Fruit fly (Drosophila melanogaster): ENCODE data around the gene CG1578.

The CG1578 gene

DNA sequence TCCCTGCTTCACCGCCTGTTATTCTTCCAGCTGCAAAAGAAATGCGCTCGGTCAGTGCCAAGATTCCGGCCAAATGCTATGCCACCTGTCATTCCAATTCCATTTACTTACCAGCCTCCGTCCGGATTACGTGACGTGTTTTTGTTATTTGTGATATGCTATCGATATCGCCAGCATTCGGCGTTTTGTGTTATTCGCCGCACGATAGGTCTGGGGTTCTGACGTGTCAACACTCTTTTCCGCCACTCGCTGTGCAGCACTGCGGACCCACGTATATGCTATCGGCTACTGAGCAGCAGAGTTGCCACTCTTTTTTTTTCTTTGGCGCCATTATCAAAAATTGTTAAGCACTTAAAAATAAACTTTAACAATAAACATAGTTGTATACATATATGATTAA is 36.0 kb upstream of the CG1578 start, which contains the start of gene p24-1 (continued):
- TF ChIP-seq CG9932 (GFP tag; IDR thresholded peaks at IDR 0.05): peak; percentile 88
- TF ChIP-seq CG11456 (GFP tag; IDR thresholded peaks at IDR 0.05): peak; percentile 60; the same call in 2 of the 3 replicates
- peak; percentile 54 for TF ChIP-seq CG4617 (GFP tag; optimal IDR thresholded peaks at IDR 0.05; ENCODE audit: borderline replicate concordance)
- peak; percentile 38 for TF ChIP-seq odd (GFP tag; optimal IDR thresholded peaks at IDR 0.05)
- peak; percentile 76 for TF ChIP-seq zfh2 (GFP tag; optimal IDR thresholded peaks at IDR 0.05)
- TF ChIP-seq sisA (GFP tag; IDR thresholded peaks at IDR 0.05): peak; percentile 12; the same call in 1 of the 2 replicates
- peak; percentile 62; the same call in 2 of the 3 replicates for TF ChIP-seq CG34422 (GFP tag; IDR thresholded peaks at IDR 0.05)
- TF ChIP-seq HLH54F (GFP tag; optimal IDR thresholded peaks at IDR 0.05): peak; percentile 62
- TF ChIP-seq CG14710 (tag; optimal IDR thresholded peaks at IDR 0.05): peak; percentile 68
- no peak for TF ChIP-seq run (tag; optimal IDR thresholded peaks at IDR 0.05)
- TF ChIP-seq trem (tag; optimal IDR thresholded peaks at IDR 0.05): peak; percentile 54
- peak; percentile 22 for TF ChIP-seq CG1647 (GFP tag; optimal IDR thresholded peaks at IDR 0.05)
- TF ChIP-seq CG17802 (tag; optimal IDR thresholded peaks at IDR 0.05): peak; percentile 27
- TF ChIP-seq Gug (GFP tag; IDR thresholded peaks at IDR 0.05): peak; percentile 56; the same call in 2 of the 4 replicates
- TF ChIP-seq CG15601 (tag; optimal IDR thresholded peaks at IDR 0.05): peak; percentile 34
- TF ChIP-seq Hey (tag; optimal IDR thresholded peaks at IDR 0.05): no peak
- peak; percentile 29; the same call in 1 of the 2 replicates for TF ChIP-seq Ptx1 (GFP tag; IDR thresholded peaks at IDR 0.05)
- TF ChIP-seq Lhr (GFP tag; optimal IDR thresholded peaks at IDR 0.05): peak; percentile 11
- TF ChIP-seq fd64A (GFP tag; optimal IDR thresholded peaks at IDR 0.05): no peak
- peak; percentile 58 for TF ChIP-seq CG11247 (GFP tag; IDR thresholded peaks at IDR 0.05)
- no peak for TF ChIP-seq fd96Cb (tag; optimal IDR thresholded peaks at IDR 0.05)
- no peak for TF ChIP-seq CG1233 (GFP tag; optimal IDR thresholded peaks at IDR 0.05)
- no peak for TF ChIP-seq eve (GFP tag; optimal IDR thresholded peaks at IDR 0.05)
- peak; percentile 57 for TF ChIP-seq Side (GFP tag; optimal IDR thresholded peaks at IDR 0.05)
- TF ChIP-seq Hmr (GFP tag; optimal IDR thresholded peaks at IDR 0.05): peak; percentile 50
- no peak for TF ChIP-seq crol (GFP tag; IDR thresholded peaks at IDR 0.05)
- TF ChIP-seq Jarid2 (GFP tag; optimal IDR thresholded peaks at IDR 0.05): no peak
- peak; percentile 45 for TF ChIP-seq vfl (GFP tag; optimal IDR thresholded peaks at IDR 0.05)
- peak; percentile 73 for TF ChIP-seq CG32532 (GFP tag; IDR thresholded peaks at IDR 0.05)
- TF ChIP-seq knrl (GFP tag; IDR thresholded peaks at IDR 0.05; ENCODE audit: partially characterized antibody): peak; percentile 85
- peak; percentile 36 for TF ChIP-seq CG11504 (tag; optimal IDR thresholded peaks at IDR 0.05)
- TF ChIP-seq Hr51 (GFP tag; optimal IDR thresholded peaks at IDR 0.05): peak in 1 of 2 experiments; percentile 49
- no peak for TF ChIP-seq CG8359 (GFP tag; optimal IDR thresholded peaks at IDR 0.05; ENCODE audit: borderline replicate concordance)
- TF ChIP-seq ftz-f1 (GFP tag; optimal IDR thresholded peaks at IDR 0.05): peak; percentile 9
- TF ChIP-seq sens-2 (GFP tag; IDR thresholded peaks at IDR 0.05): no peak
- TF ChIP-seq mam (GFP tag; optimal IDR thresholded peaks at IDR 0.05): peak; percentile 68
- peak; percentile 16 for TF ChIP-seq Chrac-16 (GFP tag; optimal IDR thresholded peaks at IDR 0.05)
- no peak for TF ChIP-seq schlank (tag; optimal IDR thresholded peaks at IDR 0.05)
- peak; percentile 79 for TF ChIP-seq CG1603 (tag; optimal IDR thresholded peaks at IDR 0.05)
- TF ChIP-seq dysf (GFP tag; IDR thresholded peaks at IDR 0.05): peak; percentile 37; the same call in 2 of the 3 replicates
- peak; percentile 25 for TF ChIP-seq HHEX (GFP tag; optimal IDR thresholded peaks at IDR 0.05)
- TF ChIP-seq CG13624 (GFP tag; optimal IDR thresholded peaks at IDR 0.05): peak; percentile 70
- TF ChIP-seq wor (GFP tag; IDR thresholded peaks at IDR 0.05): no peak
- peak; percentile 52 for TF ChIP-seq CG33213 (GFP tag; optimal IDR thresholded peaks at IDR 0.05)
- peak; percentile 13 for TF ChIP-seq Fer2 (tag; optimal IDR thresholded peaks at IDR 0.05)
- TF ChIP-seq vvl (GFP tag; IDR thresholded peaks at IDR 0.05): peak; percentile 64
- no peak for TF ChIP-seq scrt (GFP tag; optimal IDR thresholded peaks at IDR 0.05)
- TF ChIP-seq Ada2b (GFP tag; IDR thresholded peaks at IDR 0.05): no peak
- TF ChIP-seq CG16779 (GFP tag; IDR thresholded peaks at IDR 0.05): peak; percentile 69
- peak; percentile 35; the same call in 1 of the 2 replicates for TF ChIP-seq Xrp1 (GFP tag; IDR thresholded peaks at IDR 0.05)
- peak; percentile 40; the same call in 1 of the 2 replicates for TF ChIP-seq CG31441 (GFP tag; IDR thresholded peaks at IDR 0.05)

Measured in whole organism, embryonic.